Fruit fly (Drosophila melanogaster): Measurements from ENCODE around the gene squ.

Gene squ

DNA sequence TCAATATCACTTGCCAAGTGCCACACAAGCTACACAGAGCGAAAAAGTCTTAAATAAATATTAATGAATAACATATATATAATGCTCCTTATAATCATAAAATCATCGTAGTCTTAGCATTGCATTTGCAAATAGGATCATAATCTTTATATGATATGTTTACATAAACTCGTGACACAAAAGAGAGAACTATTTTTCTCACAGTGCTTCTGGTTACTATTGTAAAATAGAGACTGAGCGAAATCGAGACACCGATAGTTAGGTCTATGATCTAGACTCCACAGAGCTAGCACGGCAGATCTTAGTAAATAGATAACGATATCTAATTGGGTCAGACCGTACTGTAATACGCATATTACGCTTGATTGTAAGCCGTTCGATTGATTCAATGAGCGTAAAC is 29.8 kb downstream of the squ start (continued):
- peak; percentile 51 for TF ChIP-seq CG1602 (GFP tag; optimal IDR thresholded peaks at IDR 0.05)
- TF ChIP-seq Atf6 (GFP tag; IDR thresholded peaks at IDR 0.05): peak; percentile 79
- peak; percentile 46; the same call in 1 of the 3 replicates for TF ChIP-seq CG11560 (tag; IDR thresholded peaks at IDR 0.05)
- TF ChIP-seq ems (GFP tag; optimal IDR thresholded peaks at IDR 0.05): peak; percentile 34
- no peak for TF ChIP-seq slp2 (GFP tag; optimal IDR thresholded peaks at IDR 0.05)
- TF ChIP-seq MBD-R2 (GFP tag; IDR thresholded peaks at IDR 0.05): peak; percentile 33; the same call in 1 of the 2 replicates
- TF ChIP-seq insv (GFP tag; optimal IDR thresholded peaks at IDR 0.05): no peak
- TF ChIP-seq CG3838 (GFP tag; optimal IDR thresholded peaks at IDR 0.05): no peak
- no peak for TF ChIP-seq fru (optimal IDR thresholded peaks at IDR 0.05)
- TF ChIP-seq CG9727 (GFP tag; optimal IDR thresholded peaks at IDR 0.05): peak; percentile 60
- TF ChIP-seq az2 (GFP tag; optimal IDR thresholded peaks at IDR 0.05): peak; percentile 66
- no peak for TF ChIP-seq rib (GFP tag; IDR thresholded peaks at IDR 0.05)
- no peak for TF ChIP-seq gsb (GFP tag; IDR thresholded peaks at IDR 0.05)
- TF ChIP-seq Hsf (GFP tag; optimal IDR thresholded peaks at IDR 0.05): peak; percentile 48
- TF ChIP-seq Stat92E (GFP tag; optimal IDR thresholded peaks at IDR 0.05): no peak
- TF ChIP-seq CG6791 (GFP tag; IDR thresholded peaks at IDR 0.05; ENCODE audit: partially characterized antibody): no peak
- TF ChIP-seq fd102C (GFP tag; optimal IDR thresholded peaks at IDR 0.05): no peak
- peak; percentile 3 for TF ChIP-seq Sox100B (GFP tag; optimal IDR thresholded peaks at IDR 0.05)
- no peak for TF ChIP-seq D19B (GFP tag; optimal IDR thresholded peaks at IDR 0.05)
- TF ChIP-seq PHDP (tag; optimal IDR thresholded peaks at IDR 0.05): peak; percentile 81
- peak; percentile 41 for TF ChIP-seq bab2 (GFP tag; optimal IDR thresholded peaks at IDR 0.05)
- no peak for TF ChIP-seq tup (GFP tag; optimal IDR thresholded peaks at IDR 0.05)
- TF ChIP-seq CG18764 (GFP tag; optimal IDR thresholded peaks at IDR 0.05): no peak
- peak; percentile 79 for TF ChIP-seq grau (tag; optimal IDR thresholded peaks at IDR 0.05)
- TF ChIP-seq exex (tag; optimal IDR thresholded peaks at IDR 0.05): no peak
- no peak for TF ChIP-seq CG8089 (GFP tag; optimal IDR thresholded peaks at IDR 0.05)
- peak; percentile 71 for TF ChIP-seq gcm (GFP tag; optimal IDR thresholded peaks at IDR 0.05)
- TF ChIP-seq CG4282 (GFP tag; optimal IDR thresholded peaks at IDR 0.05): no peak
- TF ChIP-seq ttk (GFP tag; IDR thresholded peaks at IDR 0.05): peak; percentile 83
- TF ChIP-seq maf-S (GFP tag; optimal IDR thresholded peaks at IDR 0.05): no peak
- TF ChIP-seq CG32767 (GFP tag; IDR thresholded peaks at IDR 0.05): peak; percentile 81
- no peak for TF ChIP-seq da (GFP tag; optimal IDR thresholded peaks at IDR 0.05)
- TF ChIP-seq zfh2 (GFP tag; optimal IDR thresholded peaks at IDR 0.05): no peak
- no peak for TF ChIP-seq NC2β (GFP tag; optimal IDR thresholded peaks at IDR 0.05)
- no peak for TF ChIP-seq gro (GFP tag; optimal IDR thresholded peaks at IDR 0.05)
- TF ChIP-seq CG2678 (tag; optimal IDR thresholded peaks at IDR 0.05): no peak
- TF ChIP-seq dan (GFP tag; IDR thresholded peaks at IDR 0.05): no peak
- no peak for TF ChIP-seq Spps (tag; optimal IDR thresholded peaks at IDR 0.05)
- peak; percentile 75 for TF ChIP-seq seq (GFP tag; IDR thresholded peaks at IDR 0.05)
- peak; percentile 58; the same call in 1 of the 2 replicates for TF ChIP-seq E2f2 (GFP tag; IDR thresholded peaks at IDR 0.05)
- no peak for TF ChIP-seq wek (GFP tag; optimal IDR thresholded peaks at IDR 0.05)
- no peak for TF ChIP-seq CG6272 (GFP tag; IDR thresholded peaks at IDR 0.05)
- no peak for TF ChIP-seq eyg (GFP tag; optimal IDR thresholded peaks at IDR 0.05)
- no peak for TF ChIP-seq lbe (GFP tag; optimal IDR thresholded peaks at IDR 0.05)
- peak; percentile 86 for TF ChIP-seq Ada2b (GFP tag; IDR thresholded peaks at IDR 0.05)
- 0 out of 2 replicates have a peak, but pooled peaks have one; percentile 20 for TF ChIP-seq aop (GFP tag; IDR thresholded peaks at IDR 0.05)
- peak; percentile 42 for TF ChIP-seq CG1792 (GFP tag; optimal IDR thresholded peaks at IDR 0.05)
- no peak for TF ChIP-seq repo (GFP tag; optimal IDR thresholded peaks at IDR 0.05)
- peak; percentile 21 for TF ChIP-seq CG5245 (GFP tag; optimal IDR thresholded peaks at IDR 0.05)
- no peak for TF ChIP-seq NFAT (GFP tag; IDR thresholded peaks at IDR 0.05)
- peak; percentile 87 for TF ChIP-seq ranshi (GFP tag; IDR thresholded peaks at IDR 0.05)
- TF ChIP-seq Max (GFP tag; optimal IDR thresholded peaks at IDR 0.05): peak; percentile 20
- peak; percentile 66 for TF ChIP-seq D19A (tag; optimal IDR thresholded peaks at IDR 0.05)

Measured in whole organism, embryonic.